Worm (Caenorhabditis elegans) whole organism, late embryonic: ENCODE measurements around the gene chil-24.
"Not testable (repeated sequence)": the region's sequence is repeated elsewhere in the genome, so short reads cannot be mapped to it uniquely, and the experiment has no call there.

Source experiments
- C08G9.2 ChIP-seq: sonication (generic microtip); optimal IDR thresholded peaks from 2 replicates; lab custom pipeline; 2016; ENCODE audit warnings: mild to moderate bottlenecking, missing genetic modification characterization, moderate library complexity, missing compliant biosample characterization
- C38D4.7 ChIP-seq: fragments of 200-800 bp; sonication (Bioruptor generic); optimal IDR thresholded peaks from 2 replicates; lab custom pipeline; 2018; ENCODE audit warnings: mild to moderate bottlenecking, missing genetic modification characterization, moderate library complexity, missing compliant biosample characterization
- Y22D7AL.16 ChIP-seq: sonication (generic microtip); optimal IDR thresholded peaks from 2 replicates; lab custom pipeline; 2016; ENCODE audit warnings: missing genetic modification characterization, missing compliant biosample characterization
- ahr-1 ChIP-seq: sonication (generic microtip); optimal IDR thresholded peaks from 2 replicates; lab custom pipeline; 2016; ENCODE audit warnings: missing genetic modification characterization, missing compliant biosample characterization
- ceh-18 ChIP-seq: sonication (generic microtip); optimal IDR thresholded peaks from 2 replicates; lab custom pipeline; 2016; ENCODE audit warnings: missing genetic modification characterization, missing compliant biosample characterization
- ceh-19 ChIP-seq: fragments of 200-800 bp; sonication (Bioruptor generic); optimal IDR thresholded peaks from 2 replicates; lab custom pipeline; 2018; ENCODE audit warnings: mild to moderate bottlenecking, missing genetic modification characterization, missing compliant biosample characterization
- ceh-2 ChIP-seq: sonication (generic microtip); optimal IDR thresholded peaks from 2 replicates; lab custom pipeline; 2016; ENCODE audit warnings: missing genotype, missing genetic modification characterization, missing compliant biosample characterization
- ceh-22 ChIP-seq: sonication (generic microtip); optimal IDR thresholded peaks from 2 replicates; lab custom pipeline; 2017; ENCODE audit warnings: missing biosample characterization, missing genetic modification characterization
- ceh-31 ChIP-seq: sonication (generic microtip); optimal IDR thresholded peaks from 2 replicates; lab custom pipeline; 2016; ENCODE audit warnings: missing genetic modification characterization, missing compliant biosample characterization
- ceh-34 ChIP-seq: sonication (generic microtip); optimal IDR thresholded peaks from 2 replicates; lab custom pipeline; 2016; ENCODE audit warnings: mild to moderate bottlenecking, missing genetic modification characterization, missing compliant biosample characterization
- ceh-48 ChIP-seq: sonication (generic microtip); optimal IDR thresholded peaks from 2 replicates; lab custom pipeline; 2016; ENCODE audit warnings: missing genetic modification characterization, inconsistent platforms, missing compliant biosample characterization
- che-1 ChIP-seq: sonication (generic microtip); optimal IDR thresholded peaks from 2 replicates; lab custom pipeline; 2016; ENCODE audit warnings: mild to moderate bottlenecking, missing genetic modification characterization, missing compliant biosample characterization
- dve-1 ChIP-seq: sonication (generic microtip); optimal IDR thresholded peaks from 2 replicates; lab custom pipeline; 2017; ENCODE audit warnings: antibody characterized with exemption, mild to moderate bottlenecking, missing genetic modification characterization, missing compliant biosample characterization
- elt-2 ChIP-seq: sonication (generic microtip); optimal IDR thresholded peaks from 2 replicates; lab custom pipeline; 2016; ENCODE audit warnings: missing genetic modification reagents, missing genetic modification characterization, missing compliant biosample characterization
- eyg-1 ChIP-seq: sonication (generic microtip); optimal IDR thresholded peaks from 2 replicates; lab custom pipeline; 2016; ENCODE audit warnings: missing genotype, missing genetic modification characterization, missing compliant biosample characterization
- fkh-10 ChIP-seq: fragments of 150-350 bp; optimal IDR thresholded peaks from 2 replicates; lab custom pipeline; 2014; ENCODE audit warnings: missing biosample characterization, missing genetic modification reagents, missing genetic modification characterization
- hlh-13 ChIP-seq: fragments of 200-800 bp; sonication (Bioruptor generic); optimal IDR thresholded peaks from 2 replicates; lab custom pipeline; 2018; ENCODE audit warnings: mild to moderate bottlenecking, missing genetic modification characterization, missing compliant biosample characterization
- hlh-8 ChIP-seq: sonication (generic microtip); optimal IDR thresholded peaks from 2 replicates; lab custom pipeline; 2016; ENCODE audit warnings: missing genotype, missing genetic modification characterization, missing compliant biosample characterization
- lin-11 ChIP-seq: fragments of 200-800 bp; sonication (Bioruptor generic); optimal IDR thresholded peaks from 2 replicates; lab custom pipeline; 2018; ENCODE audit warnings: mild to moderate bottlenecking, missing genetic modification characterization, missing compliant biosample characterization
- madf-2 ChIP-seq: sonication (generic microtip); optimal IDR thresholded peaks from 2 replicates; lab custom pipeline; 2017; ENCODE audit warnings: missing genetic modification characterization, missing compliant biosample characterization
- nfya-1 ChIP-seq: sonication (generic microtip); optimal IDR thresholded peaks from 2 replicates; lab custom pipeline; 2017; ENCODE audit warnings: missing genetic modification characterization, mild to moderate bottlenecking, missing compliant biosample characterization, antibody characterized with exemption, moderate library complexity
- npax-4 ChIP-seq: sonication (generic microtip); optimal IDR thresholded peaks from 2 replicates; lab custom pipeline; 2016; ENCODE audit warnings: missing genetic modification characterization, missing compliant biosample characterization
- odd-2 ChIP-seq: sonication (generic microtip); optimal IDR thresholded peaks from 2 replicates; lab custom pipeline; 2017; ENCODE audit warnings: antibody characterized with exemption, mild to moderate bottlenecking, missing genetic modification characterization, missing compliant biosample characterization
- pag-3 ChIP-seq: sonication (generic microtip); optimal IDR thresholded peaks from 2 replicates; lab custom pipeline; 2016; ENCODE audit warnings: missing compliant biosample characterization, missing genetic modification characterization, borderline replicate concordance
- pax-1 ChIP-seq: fragments of 150-350 bp; optimal IDR thresholded peaks from 2 replicates; lab custom pipeline; 2014; ENCODE audit warnings: missing biosample characterization, missing genetic modification characterization
- pha-2 ChIP-seq: sonication (generic microtip); optimal IDR thresholded peaks from 2 replicates; lab custom pipeline; 2017; ENCODE audit warnings: mild to moderate bottlenecking, missing genetic modification characterization, missing compliant biosample characterization
- pha-4 ChIP-seq: fragments of 150-350 bp; optimal IDR thresholded peaks from 2 replicates; lab custom pipeline; 2018; ENCODE audit warnings: missing biosample characterization, missing genetic modification reagents, missing genetic modification characterization
- pqm-1 ChIP-seq: sonication (generic microtip); optimal IDR thresholded peaks from 2 replicates; lab custom pipeline; 2016; ENCODE audit warnings: missing genetic modification characterization, missing compliant biosample characterization
- ref-2 ChIP-seq: sonication (generic microtip); optimal IDR thresholded peaks from 2 replicates; lab custom pipeline; 2016; ENCODE audit warnings: missing genetic modification characterization, missing compliant biosample characterization
- sdc-2 ChIP-seq: sonication (generic microtip); optimal IDR thresholded peaks from 2 replicates; lab custom pipeline; 2016; ENCODE audit warnings: missing genotype, missing genetic modification characterization, missing compliant biosample characterization
- sox-2 ChIP-seq: fragments of 200-800 bp; sonication (Bioruptor generic); IDR thresholded peaks from 2 replicates; pipeline ENCODE4 v1.3.6; 2022; ENCODE audit warnings: missing genetic modification reagents, missing genetic modification characterization, missing compliant biosample characterization
- tbx-2 ChIP-seq: sonication (generic microtip); optimal IDR thresholded peaks from 2 replicates; lab custom pipeline; 2016; ENCODE audit warnings: missing genetic modification characterization, missing compliant biosample characterization
- unc-42 ChIP-seq: sonication (generic microtip); optimal IDR thresholded peaks from 2 replicates; lab custom pipeline; 2016; ENCODE audit warnings: missing genotype, missing genetic modification characterization, missing compliant biosample characterization

The chil-24 gene

ce11 chrII:3118907-3119382, 10.0 kb upstream of the chil-24 start, which contains the start of gene T10D4.6:
Gene T10D4.6, plus strand, starts transcription at chrII:3119332.
- TF ChIP-seq hlh-8 (tag; lab: Kevin White, UChicago) (no peak), sox-2 (no peak), nfya-1 (peak; percentile 42), tbx-2 (peak; percentile 70), ceh-48 (peak; percentile 71), ceh-18 (tag; lab: Kevin White, UChicago) (no peak), ceh-19 (GFP tag; lab: Kevin White, UChicago) (no peak), C08G9.2 (tag; lab: Kevin White, UChicago) (no peak), che-1 (tag; lab: Kevin White, UChicago) (no peak), unc-42 (tag; lab: Kevin White, UChicago) (peak; percentile 34), ahr-1 (tag; lab: Kevin White, UChicago) (no peak), dve-1 (tag; lab: Kevin White, UChicago) (no peak), odd-2 (tag; lab: Kevin White, UChicago) (no peak), ceh-34 (tag; lab: Kevin White, UChicago) (peak; percentile 40), ceh-31 (tag; lab: Kevin White, UChicago) (peak; percentile 27), pha-4 (tag; lab: Kevin White, UChicago) (no peak), Y22D7AL.16 (tag; lab: Kevin White, UChicago) (no peak), ceh-2 (tag; lab: Kevin White, UChicago) (peak; percentile 0)

- no peak for TF ChIP-seq ceh-34 (tag; lab: Kevin White, UChicago)
These were observed 5.8 kb upstream of the chil-24 start, which contains the start of gene srh-71 for ce11 chrII:3123206-3123605. Gene srh-71, plus strand, starts transcription at chrII:3123506.

DNA sequence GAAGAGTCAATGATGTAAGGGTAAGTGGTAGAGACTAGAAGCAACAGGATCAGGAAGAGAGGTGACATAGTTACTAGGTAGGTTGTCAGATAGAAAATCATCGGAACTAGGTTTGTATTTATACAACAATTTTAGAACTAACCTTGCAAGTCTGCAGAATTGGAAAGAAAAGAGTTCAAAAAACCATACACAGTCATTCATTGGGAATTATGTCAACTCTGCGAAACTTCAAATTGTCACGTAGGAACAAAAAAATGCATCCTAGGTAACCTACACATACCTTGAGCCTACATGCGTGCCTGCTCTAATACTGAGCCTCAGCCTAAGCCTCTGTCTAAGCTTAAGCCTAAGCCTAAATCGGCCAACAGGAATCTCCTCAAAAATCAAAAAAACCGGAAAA, 2.6 kb upstream of the chil-24 start, which contains the start of gene ins-19:
ins-19 (minus strand) TSS at position 101 of the 400 bp plus-strand sequence.
- TF ChIP-seq ref-2 (tag; lab: Kevin White, UChicago) (no peak), ceh-19 (GFP tag; lab: Kevin White, UChicago) (no peak), eyg-1 (tag; lab: Kevin White, UChicago) (no peak), pqm-1 (tag; lab: Kevin White, UChicago) (no peak), hlh-13 (GFP tag; lab: Kevin White, UChicago) (no peak), pax-1 (tag; lab: Kevin White, UChicago) (no peak), madf-2 (tag; lab: Kevin White, UChicago) (no peak), lin-11 (tag; lab: Kevin White, UChicago) (no peak), C38D4.7 (GFP tag; lab: Kevin White, UChicago) (no peak)

ce11 chrII:3126741-3127140, 2.2 kb upstream of the chil-24 start, which contains the start of gene ins-31:
Gene ins-31, plus strand, starts transcription at chrII:3127041.
- not testable (repeated sequence) for TF ChIP-seq ceh-22; pag-3 (tag; lab: Kevin White, UChicago); pqm-1 (tag; lab: Kevin White, UChicago)
- TF ChIP-seq, all 69 proteins: peak for 0; not testable (repeated sequence) for 69

DNA sequence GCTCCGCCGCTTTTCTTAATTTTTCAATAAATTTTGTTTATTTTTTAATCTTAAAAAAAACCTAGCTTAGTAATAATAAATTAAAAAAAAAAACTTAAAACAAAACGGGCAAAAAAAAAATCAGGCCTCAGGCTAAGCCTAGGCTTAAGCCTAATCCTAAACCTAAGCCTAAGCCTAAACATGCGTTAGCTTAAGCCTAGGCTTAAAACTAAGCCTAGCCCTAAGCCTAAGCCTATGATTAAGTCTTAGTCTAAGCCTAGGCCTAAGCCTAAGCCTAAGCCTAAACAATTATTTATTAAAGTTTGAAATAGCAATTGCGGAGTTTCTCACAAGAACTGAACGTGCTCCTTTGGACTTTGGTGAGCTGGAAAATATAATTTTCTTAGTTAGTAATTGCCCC, 6.3 kb downstream of the chil-24 start:
- TF ChIP-seq dve-1 (tag; lab: Kevin White, UChicago): peak; percentile 63
- no peak for TF ChIP-seq sdc-2 (tag; lab: Kevin White, UChicago)
- TF ChIP-seq, all 69 proteins: peak for 1

DNA sequence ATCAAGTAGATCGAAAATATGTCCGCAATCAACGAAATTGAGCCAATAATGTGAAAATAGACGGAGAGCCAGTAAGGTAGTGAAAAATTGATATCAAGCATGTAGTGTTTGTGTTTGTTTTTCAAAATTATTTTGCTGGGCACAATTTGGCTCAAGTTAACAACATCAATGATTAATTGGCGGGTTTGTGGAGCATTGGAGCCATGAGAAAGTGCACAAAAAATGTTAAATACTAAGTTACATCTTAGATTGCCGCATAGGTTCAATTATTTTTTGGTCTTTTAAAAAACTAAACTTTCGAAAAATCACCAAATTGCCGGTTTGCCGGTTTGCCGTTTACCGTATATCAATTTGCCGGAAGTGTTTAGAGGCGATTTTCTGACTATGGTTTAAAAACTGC, 8.8 kb downstream of the chil-24 start, which contains the start of gene sri-54:
sri-54 (minus strand) TSS at position 101 of the 400 bp plus-strand sequence.
- TF ChIP-seq pha-2 (tag; lab: Kevin White, UChicago) (no peak), elt-2 (no peak), fkh-10 (GFP tag; lab: Kevin White, UChicago) (no peak), pax-1 (tag; lab: Kevin White, UChicago) (no peak), ceh-22 (no peak), nfya-1 (no peak), npax-4 (tag; lab: Kevin White, UChicago) (no peak), ceh-19 (GFP tag; lab: Kevin White, UChicago) (no peak)
